Worm (Caenorhabditis elegans) whole organism, L4 larva: ENCODE measurements around the gene repo-1.

Experiments
- F10B5.3 ChIP-seq: sonication (generic microtip); optimal IDR thresholded peaks from 2 replicates; lab custom pipeline; 2016; ENCODE audit warnings: mild to moderate bottlenecking, missing genetic modification characterization, missing compliant biosample characterization
- F26F4.8 ChIP-seq: fragments of 200-800 bp; sonication (Bioruptor generic); conservative IDR thresholded peaks from 2 replicates; pipeline ENCODE4 v1.3.6; 2022; ENCODE audit warnings: missing genetic modification characterization, missing compliant biosample characterization
- F37D6.2 ChIP-seq: sonication (generic microtip); optimal IDR thresholded peaks from 2 replicates; lab custom pipeline; 2016; ENCODE audit warnings: mild to moderate bottlenecking, missing genetic modification characterization, missing compliant biosample characterization
- F44E2.7 ChIP-seq: fragments of 200-800 bp; sonication (Bioruptor generic); IDR thresholded peaks from 2 replicates; pipeline ENCODE4 v2.1.2; 2022; ENCODE audit warnings: missing genetic modification characterization, missing compliant biosample characterization
- Y48G9A.11 ChIP-seq: fragments of 200-800 bp; sonication (Bioruptor generic); IDR thresholded peaks from 2 replicates; pipeline ENCODE4 v1.3.6; 2022; ENCODE audit warnings: missing genetic modification reagents, missing genetic modification characterization, missing compliant biosample characterization
- ceh-62 ChIP-seq: sonication (generic microtip); optimal IDR thresholded peaks from 2 replicates; lab custom pipeline; 2017; ENCODE audit warnings: missing biosample characterization, missing genetic modification characterization
- ceh-82 ChIP-seq: sonication (generic microtip); optimal IDR thresholded peaks from 2 replicates; lab custom pipeline; 2017; ENCODE audit warnings: missing biosample characterization, missing genetic modification characterization
- ctbp-1 ChIP-seq: fragments of 200-800 bp; sonication (Bioruptor generic); IDR thresholded peaks from 2 replicates; pipeline ENCODE4 v1.3.6; 2022; ENCODE audit warnings: missing genetic modification reagents, missing genetic modification characterization, missing compliant biosample characterization
- dpl-1 ChIP-seq: fragments of 150-350 bp; optimal IDR thresholded peaks from 2 replicates; lab custom pipeline; 2014; ENCODE audit warnings: missing biosample characterization, missing genetic modification reagents, missing genetic modification characterization
- egl-27 ChIP-seq: sonication (generic microtip); optimal IDR thresholded peaks from 3 replicates; lab custom pipeline; 2017; ENCODE audit warnings: missing biosample characterization, missing genetic modification reagents, missing genetic modification characterization
- fos-1 ChIP-seq: fragments of 150-350 bp; optimal IDR thresholded peaks from 2 replicates; lab custom pipeline; 2014; ENCODE audit warnings: missing biosample characterization, missing genetic modification characterization
- hif-1 ChIP-seq, 2 experiments: sonication (generic microtip); optimal IDR thresholded peaks; 2 replicates each; lab custom pipeline; 2016 to 2017; ENCODE audit warnings: missing compliant biosample characterization in 2 of 2, missing genetic modification characterization in 2 of 2, missing genetic modification reagents in 2 of 2, missing genotype in 2 of 2, mild to moderate bottlenecking in 1 of 2
- lin-39 ChIP-seq: fragments of 150-350 bp; optimal IDR thresholded peaks from 2 replicates; lab custom pipeline; 2014; ENCODE audit warnings: missing biosample characterization, missing genetic modification reagents, missing genetic modification characterization
- mdt-29 ChIP-seq: fragments of 200-800 bp; sonication (Bioruptor generic); IDR thresholded peaks from 2 replicates; pipeline ENCODE4 v1.3.6; 2022; ENCODE audit warnings: missing genetic modification reagents, missing genetic modification characterization, missing compliant biosample characterization
- mep-1 ChIP-seq: fragments of 150-350 bp; sonication (generic microtip); optimal IDR thresholded peaks from 3 replicates; lab custom pipeline; 2014; ENCODE audit warnings: missing biosample characterization, missing genetic modification characterization
- mxl-3 ChIP-seq: fragments of 200-800 bp; sonication (Bioruptor generic); optimal IDR thresholded peaks from 2 replicates; lab custom pipeline; 2018; ENCODE audit warnings: mild to moderate bottlenecking, missing genetic modification characterization, missing compliant biosample characterization
- nhr-11 ChIP-seq: fragments of 150-350 bp; optimal IDR thresholded peaks from 2 replicates; lab custom pipeline; 2014; ENCODE audit warnings: missing biosample characterization, missing genetic modification characterization
- nhr-237 ChIP-seq: sonication (generic microtip); optimal IDR thresholded peaks from 2 replicates; lab custom pipeline; 2017; ENCODE audit warnings: missing biosample characterization, missing genetic modification characterization
- nhr-25 ChIP-seq: sonication (generic microtip); optimal IDR thresholded peaks from 2 replicates; lab custom pipeline; 2017; ENCODE audit warnings: missing genetic modification characterization, mild to moderate bottlenecking, missing compliant biosample characterization, antibody characterized with exemption, moderate library complexity, borderline replicate concordance; ENCODE audit not compliant: insufficient read depth
- nhr-28 ChIP-seq: fragments of 150-350 bp; optimal IDR thresholded peaks from 2 replicates; lab custom pipeline; 2014; ENCODE audit warnings: missing biosample characterization, missing genetic modification characterization
- nhr-41 ChIP-seq: fragments of 200-800 bp; sonication (Bioruptor generic); IDR thresholded peaks from 2 replicates; pipeline ENCODE4 v1.3.6; 2022; ENCODE audit warnings: missing genetic modification reagents, missing genetic modification characterization, missing compliant biosample characterization
- nhr-77 ChIP-seq: fragments of 150-350 bp; optimal IDR thresholded peaks from 2 replicates; lab custom pipeline; 2014; ENCODE audit warnings: missing biosample characterization, missing genetic modification characterization
- pha-4 ChIP-seq, 2 experiments: fragments of 150-350 bp in 1 of 2; fragments of 200-800 bp in 1 of 2; sonication (Bioruptor generic) in 1 of 2; IDR thresholded peaks in 1 of 2; optimal IDR thresholded peaks in 1 of 2; 2 replicates each; pipeline versions ENCODE4 v1.3.6 to Lab custom; 2014 to 2022; ENCODE audit warnings: missing genetic modification characterization in 2 of 2, missing genetic modification reagents in 2 of 2, missing biosample characterization in 1 of 2, missing compliant biosample characterization in 1 of 2
- pqm-1 ChIP-seq: sonication (generic microtip); optimal IDR thresholded peaks from 2 replicates; lab custom pipeline; 2017; ENCODE audit warnings: missing biosample characterization, missing genetic modification characterization
- saeg-2 ChIP-seq: fragments of 200-800 bp; sonication (Bioruptor generic); IDR thresholded peaks from 2 replicates; pipeline ENCODE4 v1.3.6; 2022; ENCODE audit warnings: missing genetic modification reagents, missing genetic modification characterization, missing compliant biosample characterization
- skn-1 ChIP-seq: fragments of 150-350 bp; optimal IDR thresholded peaks from 2 replicates; lab custom pipeline; 2014; ENCODE audit warnings: missing biosample characterization, missing genetic modification characterization
- snpc-1.2 ChIP-seq: fragments of 200-800 bp; sonication (Bioruptor generic); IDR thresholded peaks from 2 replicates; pipeline ENCODE4 v1.3.6; 2022; ENCODE audit warnings: missing genetic modification reagents, missing genetic modification characterization, missing compliant biosample characterization
- snpc-4 ChIP-seq: fragments of 150-350 bp; optimal IDR thresholded peaks from 2 replicates; lab custom pipeline; 2014; ENCODE audit warnings: missing biosample characterization, missing genetic modification characterization
- spr-3 ChIP-seq: fragments of 200-800 bp; sonication (Bioruptor generic); optimal IDR thresholded peaks from 2 replicates; lab custom pipeline; 2018; ENCODE audit warnings: mild to moderate bottlenecking, missing genetic modification characterization, missing compliant biosample characterization
- unc-39 ChIP-seq: sonication (generic microtip); optimal IDR thresholded peaks from 2 replicates; lab custom pipeline; 2017; ENCODE audit warnings: missing biosample characterization, missing genetic modification characterization
- unc-62 ChIP-seq, 3 experiments: fragments of 150-350 bp in 1 of 3; sonication (generic microtip); optimal IDR thresholded peaks in 2 of 3; peaks in 1 of 3; 1 replicate in 1 of 3; 2 replicates in 2 of 3; lab custom pipeline; 2014 to 2017; ENCODE audit warnings: missing biosample characterization in 3 of 3, missing genetic modification characterization in 3 of 3, missing genetic modification reagents in 3 of 3, missing genotype in 1 of 3
- ztf-11 ChIP-seq: fragments of 150-350 bp; optimal IDR thresholded peaks from 2 replicates; lab custom pipeline; 2014; ENCODE audit warnings: missing biosample characterization, missing genetic modification characterization

Gene repo-1

DNA sequence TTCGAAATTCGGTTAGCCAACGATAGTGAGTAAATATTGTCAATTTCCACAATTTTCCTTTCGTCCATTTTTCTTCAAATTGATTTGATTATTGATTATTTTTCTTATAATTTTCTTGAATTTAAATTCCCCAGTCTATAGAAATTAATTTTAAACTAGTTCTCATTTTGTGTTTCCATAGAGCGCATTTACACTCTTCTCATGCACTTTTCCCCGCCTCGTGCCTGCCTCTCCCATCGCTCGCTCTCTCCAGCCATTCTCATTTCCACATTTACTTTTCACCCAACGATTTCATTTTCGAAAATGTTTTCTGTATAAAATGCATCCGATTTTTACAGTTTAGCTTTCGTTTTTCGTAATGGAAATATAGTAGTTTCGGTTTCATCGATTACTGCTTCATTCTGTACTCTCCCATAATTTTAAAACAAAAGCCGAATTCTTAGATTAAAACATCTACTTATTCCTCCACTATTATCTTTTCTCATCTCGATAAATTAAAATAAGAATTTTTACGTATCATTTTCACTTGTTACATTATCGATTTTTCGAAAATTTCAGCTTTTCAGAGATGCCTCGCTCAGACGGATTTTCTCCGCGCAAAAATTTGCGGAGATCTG lies 5.3 kb upstream of the repo-1 start, which contains the start of gene lex-1 (continued):
- TF ChIP-seq F26F4.8 (GFP tag; lab: Robert Waterston, UW) (no peak), nhr-237 (tag; lab: Kevin White, UChicago) (no peak), F10B5.3 (no peak), nhr-28 (tag; lab: Kevin White, UChicago) (peak; percentile 19), ztf-11 (tag; lab: Kevin White, UChicago) (no peak), unc-62 (GFP tag; optimal IDR thresholded peaks at IDR 0.05 in 1 of 2; lab: Kevin White, UChicago) (no peak), unc-62 (tag; optimal IDR thresholded peaks at IDR 0.05; lab: Kevin White, UChicago) (no peak), ctbp-1 (GFP tag; lab: Robert Waterston, UW) (no peak), F37D6.2 (no peak), egl-27 (tag; lab: Kevin White, UChicago) (no peak), lin-39 (tag; lab: Kevin White, UChicago) (no peak), pqm-1 (tag; lab: Kevin White, UChicago) (no peak), hif-1 (tag; optimal IDR thresholded peaks at IDR 0.05; lab: Kevin White, UChicago) (peak in 1 of 2 experiments; percentile 1), nhr-11 (no peak), Y48G9A.11 (GFP tag; lab: Robert Waterston, UW) (no peak), ceh-82 (no peak), mep-1 (peak; percentile 46), F44E2.7 (GFP tag; lab: Robert Waterston, UW) (no peak), snpc-1.2 (GFP tag; lab: Robert Waterston, UW) (no peak), nhr-25 (tag; lab: Kevin White, UChicago) (no peak), dpl-1 (GFP tag; lab: Kevin White, UChicago) (peak; percentile 69), nhr-77 (tag; lab: Kevin White, UChicago) (no peak), fos-1 (tag; lab: Kevin White, UChicago) (no peak), spr-3 (no peak), unc-39 (tag; lab: Kevin White, UChicago) (no peak), snpc-4 (tag; lab: Kevin White, UChicago) (no peak)

DNA sequence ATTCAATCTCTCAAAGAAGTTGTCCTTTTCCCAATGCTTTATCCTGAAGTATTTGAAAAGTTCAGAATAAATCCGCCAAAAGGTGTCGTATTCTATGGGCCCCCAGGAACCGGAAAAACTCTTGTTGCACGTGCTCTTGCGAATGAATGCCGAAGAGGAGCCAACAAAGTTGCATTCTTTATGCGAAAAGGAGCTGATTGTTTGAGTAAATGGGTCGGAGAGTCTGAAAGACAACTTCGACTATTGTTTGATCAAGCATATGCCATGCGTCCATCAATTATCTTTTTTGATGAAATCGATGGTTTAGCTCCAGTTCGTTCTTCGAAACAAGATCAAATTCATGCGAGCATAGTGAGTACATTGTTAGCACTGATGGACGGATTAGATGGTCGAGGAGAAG lies 3.5 kb upstream of the repo-1 start:
- TF ChIP-seq hif-1 (tag; optimal IDR thresholded peaks at IDR 0.05; lab: Kevin White, UChicago) (no peak), unc-62 (GFP tag; optimal IDR thresholded peaks at IDR 0.05 in 1 of 2; lab: Kevin White, UChicago) (peak in 1 of 2 experiments; percentile 63), unc-62 (tag; optimal IDR thresholded peaks at IDR 0.05; lab: Kevin White, UChicago) (no peak), mdt-29 (GFP tag; lab: Robert Waterston, UW) (no peak), ceh-62 (tag; lab: Kevin White, UChicago) (no peak), nhr-77 (tag; lab: Kevin White, UChicago) (no peak), skn-1 (tag; lab: Kevin White, UChicago) (no peak), snpc-4 (tag; lab: Kevin White, UChicago) (no peak)
- TF ChIP-seq, all 104 proteins: peak for 1

ce11 chrIV:12084587-12084986 lies 309 bp downstream of the repo-1 start:
- peak in 1 of 2 experiments; percentile 92 for TF ChIP-seq unc-62 (GFP tag; optimal IDR thresholded peaks at IDR 0.05 in 1 of 2; lab: Kevin White, UChicago)
- no peak for TF ChIP-seq unc-62 (tag; optimal IDR thresholded peaks at IDR 0.05; lab: Kevin White, UChicago)
- no peak for TF ChIP-seq saeg-2 (GFP tag; lab: Robert Waterston, UW)

ce11 chrIV:12085120-12085519 lies 842 bp downstream of the repo-1 start, which contains the start of gene rbm-34:
TSS of gene rbm-34 (plus strand) at chrIV:12085420.
- TF ChIP-seq nhr-41 (GFP tag; lab: Robert Waterston, UW) (no peak), pha-4 (GFP tag; IDR thresholded peaks at IDR 0.05; lab: Robert Waterston, UW) (0 out of 2 replicates have a peak, but pooled peaks have one; percentile 41), pha-4 (tag; optimal IDR thresholded peaks at IDR 0.05; lab: Kevin White, UChicago) (no peak), mxl-3 (GFP tag; lab: Kevin White, UChicago) (no peak)
